Worm (Caenorhabditis elegans): ENCODE results near the gene K12G11.6.

DNA sequence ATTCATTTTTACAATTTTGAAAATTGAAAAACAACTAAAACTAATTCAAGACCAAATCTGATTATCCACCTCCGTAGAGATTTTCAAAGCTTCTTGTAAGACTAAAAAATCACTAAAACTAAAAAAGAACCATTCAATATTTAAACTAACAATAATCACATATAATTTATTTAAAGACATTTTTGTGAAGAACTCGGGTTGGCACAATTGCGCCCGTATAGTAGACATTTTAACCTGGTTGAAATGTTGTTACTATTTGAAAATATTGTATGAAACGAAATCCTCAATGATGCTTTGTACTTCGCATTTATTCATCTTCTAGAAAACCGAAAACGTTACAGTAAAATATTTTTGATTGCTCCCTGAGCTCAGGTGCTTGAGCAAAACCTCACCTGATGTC is 38.1 kb upstream of the K12G11.6 start:
- TF ChIP-seq nhr-77 (tag; optimal IDR thresholded peaks at IDR 0.05), result no peak
- no peak for TF ChIP-seq skn-1 (tag; optimal IDR thresholded peaks at IDR 0.05)
